Fruit fly (Drosophila melanogaster): ENCODE results near the gene PDZ-GEF.

PDZ-GEF gene

dm6 chr2L:6324386-6324744, 798 bp downstream of the PDZ-GEF start:
- TF ChIP-seq CG8478 (optimal IDR thresholded peaks at IDR 0.05) (peak; percentile 56), Dll (optimal IDR thresholded peaks at IDR 0.05) (peak; percentile 44), pan (optimal IDR thresholded peaks at IDR 0.05) (no peak), usp (GFP tag; optimal IDR thresholded peaks at IDR 0.05) (no peak)

- no peak for TF ChIP-seq CG8478 (optimal IDR thresholded peaks at IDR 0.05)
- TF ChIP-seq pan (optimal IDR thresholded peaks at IDR 0.05) = no peak
- no peak for TF ChIP-seq EcR (GFP tag; optimal IDR thresholded peaks at IDR 0.05)
- TF ChIP-seq psq (optimal IDR thresholded peaks at IDR 0.05) = no peak
- TF ChIP-seq Dll (optimal IDR thresholded peaks at IDR 0.05) = no peak
- no peak for TF ChIP-seq usp (GFP tag; optimal IDR thresholded peaks at IDR 0.05)
Observed at dm6 chr2L:6337843-6338366, 14.3 kb downstream of the PDZ-GEF start.

- TF ChIP-seq Dll (optimal IDR thresholded peaks at IDR 0.05) = no peak
- no peak for TF ChIP-seq psq (optimal IDR thresholded peaks at IDR 0.05)
- TF ChIP-seq EcR (GFP tag; optimal IDR thresholded peaks at IDR 0.05) = no peak
- TF ChIP-seq usp (GFP tag; optimal IDR thresholded peaks at IDR 0.05) = no peak
- TF ChIP-seq CG8478 (optimal IDR thresholded peaks at IDR 0.05) = no peak
- no peak for TF ChIP-seq pan (optimal IDR thresholded peaks at IDR 0.05)
Observed at dm6 chr2L:6338367-6338975, 14.9 kb downstream of the PDZ-GEF start, which contains the start of the genes Pez and Cpr. TSS of gene Pez (minus strand) at chr2L:6338671. TSS of gene Cpr (plus strand) at chr2L:6338836.

dm6 chr2L:6339010-6339897, 15.7 kb downstream of the PDZ-GEF start:
- TF ChIP-seq CG8478 (optimal IDR thresholded peaks at IDR 0.05) (peak; percentile 23), pan (optimal IDR thresholded peaks at IDR 0.05) (no peak), usp (GFP tag; optimal IDR thresholded peaks at IDR 0.05) (no peak), EcR (GFP tag; optimal IDR thresholded peaks at IDR 0.05) (no peak), psq (optimal IDR thresholded peaks at IDR 0.05) (no peak), Dll (optimal IDR thresholded peaks at IDR 0.05) (peak; percentile 78)

- TF ChIP-seq pan (optimal IDR thresholded peaks at IDR 0.05) (no peak), EcR (GFP tag; optimal IDR thresholded peaks at IDR 0.05) (no peak), Dll (optimal IDR thresholded peaks at IDR 0.05) (no peak), psq (optimal IDR thresholded peaks at IDR 0.05) (no peak), usp (GFP tag; optimal IDR thresholded peaks at IDR 0.05) (no peak), CG8478 (optimal IDR thresholded peaks at IDR 0.05) (no peak)
Observed at dm6 chr2L:6340222-6340725, 16.7 kb downstream of the PDZ-GEF start.

dm6 chr2L:6341246-6341645, 17.7 kb downstream of the PDZ-GEF start:
- TF ChIP-seq psq (optimal IDR thresholded peaks at IDR 0.05) = no peak
- TF ChIP-seq Dll (optimal IDR thresholded peaks at IDR 0.05) = no peak
- no peak for TF ChIP-seq EcR (GFP tag; optimal IDR thresholded peaks at IDR 0.05)
- no peak for TF ChIP-seq CG8478 (optimal IDR thresholded peaks at IDR 0.05)
- no peak for TF ChIP-seq usp (GFP tag; optimal IDR thresholded peaks at IDR 0.05)
- no peak for TF ChIP-seq pan (optimal IDR thresholded peaks at IDR 0.05)

- TF ChIP-seq Dll (optimal IDR thresholded peaks at IDR 0.05) (no peak), psq (optimal IDR thresholded peaks at IDR 0.05) (no peak), pan (optimal IDR thresholded peaks at IDR 0.05) (no peak), EcR (GFP tag; optimal IDR thresholded peaks at IDR 0.05) (no peak), CG8478 (optimal IDR thresholded peaks at IDR 0.05) (no peak), usp (GFP tag; optimal IDR thresholded peaks at IDR 0.05) (no peak)
Observed at dm6 chr2L:6343084-6343873, 19.7 kb downstream of the PDZ-GEF start.

- TF ChIP-seq psq (optimal IDR thresholded peaks at IDR 0.05) (no peak), pan (optimal IDR thresholded peaks at IDR 0.05) (no peak), usp (GFP tag; optimal IDR thresholded peaks at IDR 0.05) (no peak), Dll (optimal IDR thresholded peaks at IDR 0.05) (no peak), CG8478 (optimal IDR thresholded peaks at IDR 0.05) (no peak), EcR (GFP tag; optimal IDR thresholded peaks at IDR 0.05) (no peak)
Observed at dm6 chr2L:6348327-6348726, 24.8 kb downstream of the PDZ-GEF start, which contains the start of gene CG9497. TSS of gene CG9497 (minus strand) at chr2L:6348427.

dm6 chr2L:6350984-6351808, 27.6 kb downstream of the PDZ-GEF start, which contains the start of gene CG9498:
TSS of gene CG9498 (minus strand) at chr2L:6351034.
- no peak for TF ChIP-seq EcR (GFP tag; optimal IDR thresholded peaks at IDR 0.05)
- no peak for TF ChIP-seq usp (GFP tag; optimal IDR thresholded peaks at IDR 0.05)
- no peak for TF ChIP-seq psq (optimal IDR thresholded peaks at IDR 0.05)
- TF ChIP-seq Dll (optimal IDR thresholded peaks at IDR 0.05) = no peak
- no peak for TF ChIP-seq pan (optimal IDR thresholded peaks at IDR 0.05)
- TF ChIP-seq CG8478 (optimal IDR thresholded peaks at IDR 0.05) = no peak

- TF ChIP-seq CG8478 (optimal IDR thresholded peaks at IDR 0.05) = no peak
- TF ChIP-seq usp (GFP tag; optimal IDR thresholded peaks at IDR 0.05) = no peak
- TF ChIP-seq psq (optimal IDR thresholded peaks at IDR 0.05) = no peak
- no peak for TF ChIP-seq EcR (GFP tag; optimal IDR thresholded peaks at IDR 0.05)
- no peak for TF ChIP-seq pan (optimal IDR thresholded peaks at IDR 0.05)
- no peak for TF ChIP-seq Dll (optimal IDR thresholded peaks at IDR 0.05)
Observed at dm6 chr2L:6351809-6352182, 28.2 kb downstream of the PDZ-GEF start.
